Fruit fly (Drosophila melanogaster): ENCODE data around the gene CG11656.

Gene CG11656

DNA sequence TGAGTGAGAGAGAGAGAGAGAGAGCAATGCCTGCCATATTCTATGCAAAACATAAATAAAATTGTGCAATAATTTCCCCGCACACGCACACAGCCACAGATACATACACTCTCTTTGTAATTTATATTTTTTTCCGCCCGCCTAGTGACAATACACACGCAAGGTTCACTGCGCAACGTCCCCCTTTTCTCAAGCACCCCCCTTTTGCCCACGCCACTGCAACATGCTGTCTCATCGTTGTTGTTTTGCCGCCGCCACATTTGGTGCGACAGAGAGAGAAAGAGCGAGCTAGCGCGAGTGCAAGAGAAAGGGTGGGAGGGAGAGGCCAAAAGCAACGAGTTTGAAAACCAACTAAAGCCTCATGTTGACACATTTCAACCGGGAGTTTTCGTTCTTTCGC is 2.7 kb downstream of the CG11656 start (continued):
- TF ChIP-seq esg (GFP tag; conservative IDR thresholded peaks at IDR 0.05): peak; percentile 51
- TF ChIP-seq cwo (GFP tag; optimal IDR thresholded peaks at IDR 0.05): peak; percentile 73
- no peak for TF ChIP-seq prd (optimal IDR thresholded peaks at IDR 0.05)
- TF ChIP-seq prd (GFP tag; IDR thresholded peaks at IDR 0.05): peak; percentile 72
- no peak for TF ChIP-seq CG15601 (tag; optimal IDR thresholded peaks at IDR 0.05)
- peak; percentile 78 for TF ChIP-seq ash1 (GFP tag; optimal IDR thresholded peaks at IDR 0.05)
- TF ChIP-seq CG6272 (GFP tag; IDR thresholded peaks at IDR 0.05): no peak; the same call in 1 of the 2 replicates
- TF ChIP-seq yki (optimal IDR thresholded peaks at IDR 0.05): no peak
- TF ChIP-seq pum (GFP tag; optimal IDR thresholded peaks at IDR 0.05): peak; percentile 40
- TF ChIP-seq fd3F (GFP tag; optimal IDR thresholded peaks at IDR 0.05): no peak
- TF ChIP-seq so (GFP tag; IDR thresholded peaks at IDR 0.05): 0 out of 3 replicates have a peak, but pooled peaks have one; percentile 47
- peak; percentile 54; the same call in 2 of the 3 replicates for TF ChIP-seq B-H1 (GFP tag; IDR thresholded peaks at IDR 0.05)
- TF ChIP-seq abd-A (tag; optimal IDR thresholded peaks at IDR 0.05): peak; percentile 57
- no peak for TF ChIP-seq CG8281 (tag; optimal IDR thresholded peaks at IDR 0.05)
- peak; percentile 51 for TF ChIP-seq CG31224 (GFP tag; IDR thresholded peaks at IDR 0.05)
- peak; percentile 84 for TF ChIP-seq sens (GFP tag)
- TF ChIP-seq CG8290 (GFP tag; optimal IDR thresholded peaks at IDR 0.05): no peak
- TF ChIP-seq CG8290 (tag; optimal IDR thresholded peaks at IDR 0.05): peak in 1 of 2 experiments; percentile 77
- TF ChIP-seq CG7372 (GFP tag; IDR thresholded peaks at IDR 0.05): peak; percentile 7; the same call in 1 of the 2 replicates
- peak; percentile 26 for TF ChIP-seq HLHmδ (GFP tag; optimal IDR thresholded peaks at IDR 0.05)
- TF ChIP-seq aop (GFP tag; IDR thresholded peaks at IDR 0.05): 0 out of 2 replicates have a peak, but pooled peaks have one; percentile 48
- TF ChIP-seq exex (tag; optimal IDR thresholded peaks at IDR 0.05): no peak
- TF ChIP-seq Ssrp (tag; optimal IDR thresholded peaks at IDR 0.05): no peak
- TF ChIP-seq en (GFP tag; optimal IDR thresholded peaks at IDR 0.05): no peak
- TF ChIP-seq CG10147 (GFP tag; optimal IDR thresholded peaks at IDR 0.05): peak; percentile 43
- TF ChIP-seq Dref (GFP tag; IDR thresholded peaks at IDR 0.05): no peak
- TF ChIP-seq CG1024 (GFP tag; IDR thresholded peaks at IDR 0.05): no peak
- TF ChIP-seq dati (GFP tag; IDR thresholded peaks at IDR 0.05): peak; percentile 37; the same call in 1 of the 2 replicates
- peak; percentile 53 for TF ChIP-seq D19A (tag; optimal IDR thresholded peaks at IDR 0.05)
- peak; percentile 16 for TF ChIP-seq gcm2 (GFP tag; optimal IDR thresholded peaks at IDR 0.05)
- peak; percentile 53 for TF ChIP-seq Chrac-16 (GFP tag; optimal IDR thresholded peaks at IDR 0.05)
- peak; percentile 32 for TF ChIP-seq MESR4 (GFP tag; optimal IDR thresholded peaks at IDR 0.05)
- peak; percentile 53; the same call in 1 of the 3 replicates for TF ChIP-seq Dbx (GFP tag; IDR thresholded peaks at IDR 0.05)
- peak; percentile 66; the same call in 1 of the 3 replicates for TF ChIP-seq otp (GFP tag; IDR thresholded peaks at IDR 0.05)
- peak; percentile 85 for TF ChIP-seq rib (GFP tag; IDR thresholded peaks at IDR 0.05)
- no peak for TF ChIP-seq Hmx (GFP tag; optimal IDR thresholded peaks at IDR 0.05)
- no peak for TF ChIP-seq CG4617 (GFP tag; optimal IDR thresholded peaks at IDR 0.05; ENCODE audit: borderline replicate concordance)
- TF ChIP-seq CG4424 (GFP tag; optimal IDR thresholded peaks at IDR 0.05): peak; percentile 18
- no peak for TF ChIP-seq CG6254 (GFP tag; optimal IDR thresholded peaks at IDR 0.05)
- peak; percentile 52 to 69 for TF ChIP-seq Hr51 (GFP tag; optimal IDR thresholded peaks at IDR 0.05)
- TF ChIP-seq vfl (GFP tag; optimal IDR thresholded peaks at IDR 0.05): peak; percentile 60
- peak; percentile 51 for TF ChIP-seq Bdp1 (GFP tag; optimal IDR thresholded peaks at IDR 0.05)
- peak; percentile 55 for TF ChIP-seq Side (GFP tag; optimal IDR thresholded peaks at IDR 0.05)
- TF ChIP-seq CG8359 (GFP tag; optimal IDR thresholded peaks at IDR 0.05; ENCODE audit: borderline replicate concordance): no peak
- TF ChIP-seq CG2889 (GFP tag; IDR thresholded peaks at IDR 0.05): peak; percentile 51; the same call in 1 of the 3 replicates
- TF ChIP-seq bcd (GFP tag; optimal IDR thresholded peaks at IDR 0.05): peak; percentile 63
- no peak for TF ChIP-seq seq (GFP tag; IDR thresholded peaks at IDR 0.05)
- TF ChIP-seq Ravus (GFP tag; IDR thresholded peaks at IDR 0.05): no peak; the same call in 1 of the 2 replicates
- no peak for TF ChIP-seq Dip2 (GFP tag; IDR thresholded peaks at IDR 0.05)
- TF ChIP-seq C15 (GFP tag; IDR thresholded peaks at IDR 0.05): no peak
- TF ChIP-seq E2f1 (GFP tag; IDR thresholded peaks at IDR 0.05): peak; percentile 58
- no peak for TF ChIP-seq CkIIα-i1 (GFP tag; IDR thresholded peaks at IDR 0.05)

All from whole organism, embryonic.